Fruit fly (Drosophila melanogaster) whole organism, embryonic: ENCODE measurements around the gene Cpsf5.

Experiments
- Abd-B ChIP-seq: fragments of 200-800 bp; sonication (Bioruptor generic); optimal IDR thresholded peaks from 2 replicates; lab custom pipeline; 2018; ENCODE audit warnings: missing biosample characterization, mild to moderate bottlenecking, missing genetic modification characterization, moderate library complexity
- Atf6 ChIP-seq: fragments of 200-800 bp; sonication (Bioruptor generic); IDR thresholded peaks from 2 replicates; pipeline ENCODE4 v1.3.6; 2022; ENCODE audit warnings: missing biosample characterization, missing genetic modification characterization
- Awh ChIP-seq: fragments of 200-800 bp; sonication (Bioruptor generic); IDR thresholded peaks from 2 replicates; pipeline ENCODE4, ENCODE4 v1.3.6; 2022; ENCODE audit warnings: missing biosample characterization, missing genetic modification characterization
- Blimp-1 ChIP-seq: fragments of 200-800 bp; sonication (Bioruptor generic); optimal IDR thresholded peaks from 3 replicates; lab custom pipeline; 2018; ENCODE audit warnings: missing biosample characterization, missing genetic modification characterization, mild to moderate bottlenecking, moderate library complexity, missing genetic modification reagents
- BtbVII ChIP-seq: fragments of 200-800 bp; sonication (Bioruptor generic); optimal IDR thresholded peaks from 3 replicates; lab custom pipeline; 2017; ENCODE audit warnings: missing biosample characterization, mild to moderate bottlenecking, missing genetic modification characterization
- Bteb2 ChIP-seq: fragments of 200-800 bp; sonication (Bioruptor generic); optimal IDR thresholded peaks from 2 replicates; lab custom pipeline; 2016; ENCODE audit warnings: missing biosample characterization, missing genetic modification characterization
- CG11085 ChIP-seq: fragments of 200-800 bp; sonication (Bioruptor generic); IDR thresholded peaks from 2 replicates; pipeline ENCODE4 v1.3.6; 2022; ENCODE audit warnings: missing biosample characterization, missing genetic modification characterization
- CG14710 ChIP-seq: fragments of 200-800 bp; sonication (Bioruptor generic); optimal IDR thresholded peaks from 3 replicates; lab custom pipeline; 2019; ENCODE audit warnings: missing biosample characterization, mild to moderate bottlenecking, missing genetic modification characterization, moderate library complexity
- CG14860 ChIP-seq: fragments of 200-800 bp; sonication (Bioruptor generic); IDR thresholded peaks from 3 replicates; pipeline ENCODE4 v1.3.6; 2022; ENCODE audit warnings: missing biosample characterization, missing genetic modification characterization; ENCODE audit not compliant: partially characterized antibody
- CG1647 ChIP-seq: fragments of 200-800 bp; sonication (Bioruptor generic); optimal IDR thresholded peaks from 3 replicates; lab custom pipeline; 2016; ENCODE audit warnings: missing biosample characterization, missing genetic modification characterization
- CG17361 ChIP-seq: fragments of 200-800 bp; sonication (Bioruptor generic); IDR thresholded peaks from 3 replicates; pipeline ENCODE4 v1.3.6; 2022; ENCODE audit warnings: missing biosample characterization, missing genetic modification characterization
- CG18262 ChIP-seq: fragments of 200-800 bp; optimal IDR thresholded peaks from 3 replicates; lab custom pipeline; 2019; ENCODE audit warnings: missing biosample characterization, mild to moderate bottlenecking, missing genetic modification characterization, moderate library complexity
- CG18476 ChIP-seq: fragments of 200-800 bp; sonication (Bioruptor generic); optimal IDR thresholded peaks from 2 replicates; lab custom pipeline; 2016; ENCODE audit warnings: missing biosample characterization, mild to moderate bottlenecking, missing genetic modification characterization
- CG2889 ChIP-seq: fragments of 200-800 bp; sonication (Bioruptor generic); IDR thresholded peaks from 3 replicates; pipeline ENCODE4 v1.3.6; 2022; ENCODE audit warnings: missing biosample characterization, missing genetic modification characterization
- CG3847 ChIP-seq: fragments of 200-800 bp; sonication (Bioruptor generic); IDR thresholded peaks from 2 replicates; pipeline ENCODE4 v1.3.6; 2022; ENCODE audit warnings: missing biosample characterization, missing genetic modification characterization
- CG4328 ChIP-seq: fragments of 200-800 bp; sonication (Bioruptor generic); optimal IDR thresholded peaks from 3 replicates; lab custom pipeline; 2017; ENCODE audit warnings: missing biosample characterization, missing genetic modification reagents, missing genetic modification characterization
- CG4404 ChIP-seq: fragments of 200-800 bp; sonication (Bioruptor generic); IDR thresholded peaks from 2 replicates; pipeline ENCODE4 v1.3.6; 2022; ENCODE audit warnings: missing biosample characterization, missing genetic modification characterization
- CG4617 ChIP-seq: fragments of 200-800 bp; sonication (Bioruptor generic); optimal IDR thresholded peaks from 3 replicates; lab custom pipeline; 2016; ENCODE audit warnings: missing biosample characterization, missing genetic modification characterization, borderline replicate concordance
- CG6689 ChIP-seq: fragments of 200-800 bp; sonication (Bioruptor generic); IDR thresholded peaks from 2 replicates; pipeline ENCODE4 v1.3.6; 2022; ENCODE audit warnings: missing biosample characterization, missing genetic modification characterization
- CG9797 ChIP-seq: fragments of 200-800 bp; sonication (Bioruptor generic); optimal IDR thresholded peaks from 3 replicates; lab custom pipeline; 2018; ENCODE audit warnings: missing biosample characterization, mild to moderate bottlenecking, missing genetic modification characterization
- CG9817 ChIP-seq: fragments of 200-800 bp; sonication (Bioruptor generic); optimal IDR thresholded peaks from 2 replicates; lab custom pipeline; 2018; ENCODE audit warnings: missing biosample characterization, mild to moderate bottlenecking, missing genetic modification characterization, moderate library complexity
- CrebB ChIP-seq: fragments of 200-800 bp; sonication (Bioruptor generic); optimal IDR thresholded peaks from 3 replicates; lab custom pipeline; 2018; ENCODE audit warnings: missing biosample characterization, mild to moderate bottlenecking, missing genetic modification characterization
- D ChIP-seq, 2 experiments: fragments of 200-800 bp in 1 of 2; fragments of >200 bp in 1 of 2; sonication (Bioruptor generic) in 1 of 2; optimal IDR thresholded peaks; 2 replicates in 1 of 2; 3 replicates in 1 of 2; lab custom pipeline; 2017; ENCODE audit warnings: mild to moderate bottlenecking in 1 of 2, missing biosample characterization in 1 of 2, missing genetic modification characterization in 1 of 2, missing genetic modification reagents in 1 of 2
- Dek ChIP-seq: fragments of 200-800 bp; sonication (Bioruptor generic); optimal IDR thresholded peaks from 3 replicates; lab custom pipeline; 2019; ENCODE audit warnings: missing biosample characterization, mild to moderate bottlenecking, missing genetic modification characterization, moderate library complexity
- Dref ChIP-seq: fragments of 200-800 bp; sonication (Bioruptor generic); IDR thresholded peaks from 2 replicates; pipeline ENCODE4 v1.3.6; 2022; ENCODE audit warnings: missing biosample characterization, missing genetic modification characterization
- Elba2 ChIP-seq: fragments of 200-800 bp; sonication (Bioruptor generic); optimal IDR thresholded peaks from 3 replicates; lab custom pipeline; 2016; ENCODE audit warnings: missing biosample characterization, missing genetic modification characterization
- HLH54F ChIP-seq: fragments of 200-800 bp; sonication (Bioruptor generic); optimal IDR thresholded peaks from 3 replicates; lab custom pipeline; 2016; ENCODE audit warnings: missing biosample characterization, missing genetic modification characterization
- Lhr ChIP-seq: fragments of 200-800 bp; sonication (Bioruptor generic); optimal IDR thresholded peaks from 3 replicates; lab custom pipeline; 2017; ENCODE audit warnings: mild to moderate bottlenecking, missing biosample characterization, missing genetic modification reagents, missing genetic modification characterization
- MESR4 ChIP-seq: fragments of 200-800 bp; sonication (Bioruptor generic); optimal IDR thresholded peaks from 2 replicates; lab custom pipeline; 2018; ENCODE audit warnings: missing biosample characterization, mild to moderate bottlenecking, missing genetic modification characterization, moderate library complexity
- Mad ChIP-seq: fragments of 200-800 bp; sonication (Bioruptor generic); optimal IDR thresholded peaks from 2 replicates; lab custom pipeline; 2016; ENCODE audit warnings: missing biosample characterization, missing genetic modification characterization
- Nf-YA ChIP-seq: fragments of 200-800 bp; sonication (Bioruptor generic); IDR thresholded peaks from 2 replicates; pipeline ENCODE4 v1.3.6; 2022; ENCODE audit warnings: missing biosample characterization, missing genetic modification characterization
- Nf-YB ChIP-seq: fragments of 200-800 bp; sonication (Bioruptor generic); optimal IDR thresholded peaks from 3 replicates; lab custom pipeline; 2019; ENCODE audit warnings: missing biosample characterization, mild to moderate bottlenecking, missing genetic modification characterization, moderate library complexity
- Sin3A ChIP-seq: fragments of >200 bp; optimal IDR thresholded peaks from 2 replicates; lab custom pipeline; 2018
- Spps ChIP-seq: fragments of 200-800 bp; sonication (Bioruptor generic); optimal IDR thresholded peaks from 2 replicates; lab custom pipeline; 2018; ENCODE audit warnings: missing biosample characterization, mild to moderate bottlenecking, missing genetic modification characterization
- ato ChIP-seq: fragments of 200-800 bp; sonication (Bioruptor generic); IDR thresholded peaks from 2 replicates; pipeline ENCODE4 v1.3.6; 2022; ENCODE audit warnings: missing biosample characterization, missing genetic modification characterization; ENCODE audit not compliant: partially characterized antibody
- crp ChIP-seq, 2 experiments: fragments of 200-800 bp; sonication (Bioruptor generic); optimal IDR thresholded peaks; 2 replicates in 1 of 2; 3 replicates in 1 of 2; lab custom pipeline; 2017; ENCODE audit warnings: missing biosample characterization in 2 of 2, missing genetic modification characterization in 2 of 2, mild to moderate bottlenecking in 1 of 2, moderate library complexity in 1 of 2
- cwo ChIP-seq: fragments of 200-800 bp; sonication (Bioruptor generic); optimal IDR thresholded peaks from 3 replicates; lab custom pipeline; 2017; ENCODE audit warnings: missing biosample characterization, missing genetic modification characterization, mild to moderate bottlenecking, moderate library complexity, missing genetic modification reagents
- en ChIP-seq: fragments of 200-800 bp; sonication (Bioruptor generic); optimal IDR thresholded peaks from 2 replicates; lab custom pipeline; 2016; ENCODE audit warnings: missing biosample characterization, missing genetic modification characterization
- eyg ChIP-seq: fragments of 200-800 bp; sonication (Bioruptor generic); optimal IDR thresholded peaks from 3 replicates; lab custom pipeline; 2016; ENCODE audit warnings: missing biosample characterization, missing genetic modification characterization
- hth ChIP-seq: fragments of >200 bp; optimal IDR thresholded peaks from 2 replicates; lab custom pipeline; 2017; ENCODE audit warnings: inconsistent platforms
- luna ChIP-seq: fragments of 200-800 bp; sonication (Bioruptor generic); optimal IDR thresholded peaks from 2 replicates; lab custom pipeline; 2016; ENCODE audit warnings: missing biosample characterization, missing genetic modification characterization
- nerfin-2 ChIP-seq: fragments of 200-800 bp; sonication (Bioruptor generic); IDR thresholded peaks from 2 replicates; pipeline ENCODE4 v1.3.6; 2022; ENCODE audit warnings: missing biosample characterization, missing genetic modification characterization; ENCODE audit not compliant: partially characterized antibody
- nom ChIP-seq: fragments of 200-800 bp; sonication (Bioruptor generic); optimal IDR thresholded peaks from 2 replicates; lab custom pipeline; 2017; ENCODE audit warnings: missing biosample characterization, missing genetic modification characterization, mild to moderate bottlenecking, moderate library complexity, missing genetic modification reagents
- scrt ChIP-seq: fragments of 200-800 bp; sonication (Bioruptor generic); optimal IDR thresholded peaks from 2 replicates; lab custom pipeline; 2018; ENCODE audit warnings: missing biosample characterization, mild to moderate bottlenecking, missing genetic modification characterization, moderate library complexity
- shn ChIP-seq: fragments of 200-800 bp; sonication (Bioruptor generic); optimal IDR thresholded peaks from 3 replicates; lab custom pipeline; 2016; ENCODE audit warnings: missing biosample characterization, missing genetic modification characterization
- stwl ChIP-seq: fragments of 200-800 bp; sonication (Bioruptor generic); optimal IDR thresholded peaks from 3 replicates; lab custom pipeline; 2018; ENCODE audit warnings: missing biosample characterization, mild to moderate bottlenecking, missing genetic modification characterization, moderate library complexity
- tio ChIP-seq: fragments of 200-800 bp; sonication (Bioruptor generic); optimal IDR thresholded peaks from 2 replicates; lab custom pipeline; 2017; ENCODE audit warnings: missing biosample characterization, missing genetic modification characterization, inconsistent platforms
- vnd ChIP-seq: fragments of 200-800 bp; sonication (Bioruptor generic); IDR thresholded peaks from 3 replicates; pipeline ENCODE4 v1.3.6; 2022; ENCODE audit warnings: missing biosample characterization, missing genetic modification characterization; ENCODE audit not compliant: partially characterized antibody
- zfh1 ChIP-seq: fragments of 200-800 bp; sonication (Bioruptor generic); IDR thresholded peaks from 3 replicates; pipeline ENCODE4 v1.3.6; 2022; ENCODE audit warnings: missing biosample characterization, missing genetic modification characterization

The Cpsf5 gene

DNA sequence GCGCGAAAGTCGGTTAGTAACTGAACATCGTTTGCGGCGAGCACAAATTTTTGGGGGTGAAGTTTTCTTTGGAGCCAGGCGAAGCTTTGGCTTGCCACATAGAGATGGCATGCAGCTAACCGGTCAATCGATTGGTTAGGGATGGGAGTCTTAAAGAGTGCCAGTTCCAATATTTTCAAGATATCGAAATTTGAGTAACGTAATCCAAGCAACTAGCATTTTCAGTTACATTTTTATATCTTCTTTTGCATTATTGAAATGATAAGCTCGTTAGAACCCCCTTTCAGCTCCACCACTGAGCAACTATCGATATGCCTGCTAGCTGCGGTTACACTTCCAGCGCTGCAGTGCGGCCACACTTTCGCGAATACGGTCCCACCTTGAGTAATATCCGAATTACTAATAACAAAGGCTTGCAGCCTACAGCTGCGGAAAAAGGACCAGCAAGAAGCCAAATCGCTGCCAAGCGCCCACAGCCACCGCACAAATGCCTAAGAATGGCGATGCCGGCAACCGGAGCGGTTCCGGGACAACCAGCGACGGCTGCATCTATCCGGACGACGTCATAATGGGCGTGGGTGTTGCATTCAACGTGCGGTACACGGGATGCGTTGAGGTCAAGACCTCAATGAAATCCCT is 15.9 kb downstream of the Cpsf5 start, which contains the start of the genes Atat and Shc (continued):
- TF ChIP-seq crp (GFP tag; optimal IDR thresholded peaks at IDR 0.05; lab: Kevin White, UChicago) = peak in 1 of 2 experiments; percentile 77
- TF ChIP-seq BtbVII (GFP tag; lab: Kevin White, UChicago) = peak; percentile 95
- TF ChIP-seq CG3847 (GFP tag; lab: Robert Waterston, UW) = peak; percentile 100
- TF ChIP-seq CG17361 (GFP tag; lab: Robert Waterston, UW) = peak; percentile 98
- TF ChIP-seq shn = peak; percentile 100
- peak; percentile 94 for TF ChIP-seq scrt
- peak; percentile 96 for TF ChIP-seq Elba2 (GFP tag; lab: Kevin White, UChicago)
- TF ChIP-seq vnd (GFP tag; lab: Robert Waterston, UW) = peak; percentile 93
- TF ChIP-seq Abd-B = peak; percentile 100
- TF ChIP-seq zfh1 (GFP tag; lab: Robert Waterston, UW) = peak; percentile 100
- TF ChIP-seq tio (GFP tag; lab: Kevin White, UChicago) = peak; percentile 99
- TF ChIP-seq CG11085 = peak; percentile 100
- TF ChIP-seq Atf6 (GFP tag; lab: Robert Waterston, UW) = peak; percentile 99
- TF ChIP-seq CG18262 (tag; lab: Kevin White, UChicago) = peak; percentile 96
- peak; percentile 98 for TF ChIP-seq en (GFP tag; lab: Kevin White, UChicago)
- peak; percentile 98 for TF ChIP-seq CG18476
- TF ChIP-seq eyg = peak; percentile 99
- TF ChIP-seq luna (GFP tag; lab: Kevin White, UChicago) = peak; percentile 99
- peak; percentile 99 for TF ChIP-seq CG1647
- TF ChIP-seq CrebB (tag; lab: Kevin White, UChicago) = peak; percentile 97
- no peak for TF ChIP-seq hth (lab: Kevin White, UChicago)
- peak; percentile 99 for TF ChIP-seq Mad (GFP tag; lab: Kevin White, UChicago)
- peak; percentile 100 for TF ChIP-seq Sin3A
- peak; percentile 99 for TF ChIP-seq Bteb2 (GFP tag; lab: Kevin White, UChicago)
- TF ChIP-seq MESR4 = peak; percentile 69
- peak; percentile 100 for TF ChIP-seq CG2889
- TF ChIP-seq CG9817 (tag; lab: Kevin White, UChicago) = peak; percentile 100
- peak; percentile 97 for TF ChIP-seq CG14710 (tag; lab: Kevin White, UChicago)
- TF ChIP-seq HLH54F = peak; percentile 100
- no peak for TF ChIP-seq D (optimal IDR thresholded peaks at IDR 0.05; lab: Kevin White, UChicago)
- peak; percentile 97 for TF ChIP-seq D (GFP tag; optimal IDR thresholded peaks at IDR 0.05; lab: Kevin White, UChicago)
- TF ChIP-seq CG6689 (GFP tag; lab: Robert Waterston, UW) = peak; percentile 99
- peak; percentile 59; the same call in 1 of the 2 replicates for TF ChIP-seq ato (GFP tag; lab: Robert Waterston, UW)
- peak; percentile 95 for TF ChIP-seq Spps (tag; lab: Kevin White, UChicago)
- TF ChIP-seq Nf-YB (GFP tag; lab: Kevin White, UChicago) = peak; percentile 87
- TF ChIP-seq nom = peak; percentile 78
- peak; percentile 87 for TF ChIP-seq Dref (GFP tag; lab: Robert Waterston, UW)
- peak; percentile 98 for TF ChIP-seq Awh (GFP tag; lab: Robert Waterston, UW)
- TF ChIP-seq CG4404 (GFP tag; lab: Robert Waterston, UW) = peak; percentile 100
- TF ChIP-seq Lhr (GFP tag; lab: Kevin White, UChicago) = peak; percentile 98
- peak; percentile 99 for TF ChIP-seq Nf-YA (GFP tag; lab: Robert Waterston, UW)
- TF ChIP-seq CG14860 (GFP tag; lab: Robert Waterston, UW) = peak; percentile 91
- peak; percentile 97 for TF ChIP-seq CG4328 (GFP tag; lab: Kevin White, UChicago)
- TF ChIP-seq Blimp-1 (GFP tag; lab: Kevin White, UChicago) = peak; percentile 96
- peak; percentile 48 for TF ChIP-seq stwl (tag; lab: Kevin White, UChicago)
- peak; percentile 100 for TF ChIP-seq CG4617 (GFP tag; lab: Kevin White, UChicago)
- TF ChIP-seq nerfin-2 (GFP tag; lab: Robert Waterston, UW) = peak; percentile 77
- peak; percentile 96 for TF ChIP-seq cwo (GFP tag; lab: Kevin White, UChicago)
- peak; percentile 99 for TF ChIP-seq Dek (tag; lab: Kevin White, UChicago)
- TF ChIP-seq CG9797 (GFP tag; lab: Kevin White, UChicago) = peak; percentile 100
